Fruit fly (Drosophila melanogaster): ENCODE measurements around the gene Alp11.

The Alp11 gene

DNA sequence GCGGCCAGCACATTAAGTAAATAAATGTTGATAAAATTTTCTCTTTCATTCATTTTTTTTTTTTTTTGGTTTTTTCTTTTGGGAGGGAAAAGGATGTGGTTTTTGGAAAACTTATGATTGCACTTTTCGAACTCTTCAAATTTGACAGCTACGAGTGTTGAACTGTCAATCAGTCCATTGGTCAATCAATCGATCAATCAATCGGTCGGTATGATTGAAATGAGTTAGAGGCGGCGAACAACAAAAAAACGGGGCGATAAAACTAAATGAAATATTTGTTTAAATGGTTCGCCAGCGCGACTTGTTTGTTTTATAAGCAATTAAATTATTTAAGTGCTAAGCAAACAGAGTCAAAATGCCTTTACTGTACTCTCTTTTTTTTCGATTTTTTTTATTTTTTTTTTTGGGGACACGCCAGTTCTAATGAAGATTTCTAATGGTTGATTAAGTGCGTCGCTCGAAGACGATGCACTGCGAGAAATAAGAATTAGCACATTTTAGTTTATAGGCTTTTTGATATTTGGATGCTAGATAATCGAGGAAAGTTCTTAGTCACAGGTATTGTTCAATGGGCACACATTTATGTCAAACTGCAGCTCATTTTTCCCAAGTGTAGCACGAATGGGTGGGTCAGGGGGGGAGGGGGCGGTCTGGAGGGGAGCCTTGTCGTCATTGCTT is 31.6 kb downstream of the Alp11 start (continued):
- TF ChIP-seq CG17612 (GFP tag; IDR thresholded peaks at IDR 0.05), result no peak; the same call in 1 of the 2 replicates
- TF ChIP-seq CG3995 (GFP tag; optimal IDR thresholded peaks at IDR 0.05), result peak; percentile 20
- TF ChIP-seq fd64A (GFP tag; optimal IDR thresholded peaks at IDR 0.05), result peak; percentile 69
- peak; percentile 31 for TF ChIP-seq sd (tag; optimal IDR thresholded peaks at IDR 0.05)
- peak; percentile 80 for TF ChIP-seq ap (GFP tag; IDR thresholded peaks at IDR 0.05)
- no peak for TF ChIP-seq cad (GFP tag; optimal IDR thresholded peaks at IDR 0.05)
- peak; percentile 88 for TF ChIP-seq slbo (GFP tag; IDR thresholded peaks at IDR 0.05)
- TF ChIP-seq her (GFP tag; optimal IDR thresholded peaks at IDR 0.05), result peak; percentile 59
- peak; percentile 35; the same call in 1 of the 2 replicates for TF ChIP-seq Taf1 (GFP tag; IDR thresholded peaks at IDR 0.05)
- TF ChIP-seq Dip2 (GFP tag; IDR thresholded peaks at IDR 0.05), result no peak
- TF ChIP-seq bcd (GFP tag; optimal IDR thresholded peaks at IDR 0.05), result peak; percentile 83
- TF ChIP-seq tap (tag; optimal IDR thresholded peaks at IDR 0.05), result peak; percentile 72
- TF ChIP-seq Nf-YC (tag; optimal IDR thresholded peaks at IDR 0.05), result peak; percentile 29
- TF ChIP-seq stc (GFP tag; IDR thresholded peaks at IDR 0.05), result peak; percentile 39; the same call in 1 of the 2 replicates
- TF ChIP-seq ERR (GFP tag; optimal IDR thresholded peaks at IDR 0.05), result peak; percentile 57
- TF ChIP-seq MESR4 (GFP tag; optimal IDR thresholded peaks at IDR 0.05), result peak; percentile 16
- TF ChIP-seq CG17912 (GFP tag; optimal IDR thresholded peaks at IDR 0.05), result peak; percentile 5
- TF ChIP-seq CG11398 (GFP tag; optimal IDR thresholded peaks at IDR 0.05), result peak; percentile 62
- peak; percentile 75 for TF ChIP-seq twi (tag; optimal IDR thresholded peaks at IDR 0.05)
- TF ChIP-seq dimm (GFP tag; IDR thresholded peaks at IDR 0.05), result peak; percentile 78
- no peak for TF ChIP-seq CHES-1-like (GFP tag; optimal IDR thresholded peaks at IDR 0.05)
- TF ChIP-seq Camta (GFP tag; optimal IDR thresholded peaks at IDR 0.05), result peak; percentile 68
- TF ChIP-seq crol (GFP tag; IDR thresholded peaks at IDR 0.05), result peak; percentile 93
- no peak for TF ChIP-seq cg (GFP tag; optimal IDR thresholded peaks at IDR 0.05)
- no peak for TF ChIP-seq HLH4C (GFP tag; IDR thresholded peaks at IDR 0.05; ENCODE audit: partially characterized antibody)
- peak; percentile 72 for TF ChIP-seq CG15601 (tag; optimal IDR thresholded peaks at IDR 0.05)
- peak in 1 of 2 experiments; percentile 91 for TF ChIP-seq bsh (GFP tag; optimal IDR thresholded peaks at IDR 0.05)
- TF ChIP-seq unpg (GFP tag; optimal IDR thresholded peaks at IDR 0.05), result peak; percentile 86
- TF ChIP-seq CG34422 (GFP tag; IDR thresholded peaks at IDR 0.05), result peak; percentile 84
- TF ChIP-seq Atf-2 (GFP tag; optimal IDR thresholded peaks at IDR 0.05), result peak; percentile 65
- TF ChIP-seq nmo (GFP tag; optimal IDR thresholded peaks at IDR 0.05), result peak; percentile 88
- TF ChIP-seq CG10654 (GFP tag; optimal IDR thresholded peaks at IDR 0.05), result peak; percentile 87
- peak; percentile 14 for TF ChIP-seq p53 (GFP tag; optimal IDR thresholded peaks at IDR 0.05)
- TF ChIP-seq CG12219 (GFP tag; optimal IDR thresholded peaks at IDR 0.05), result peak; percentile 78
- TF ChIP-seq CG2129 (GFP tag; IDR thresholded peaks at IDR 0.05; ENCODE audit: partially characterized antibody), result no peak
- peak; percentile 82 for TF ChIP-seq CG18262 (tag; optimal IDR thresholded peaks at IDR 0.05)
- TF ChIP-seq br (optimal IDR thresholded peaks at IDR 0.05), result no peak
- TF ChIP-seq Blimp-1 (GFP tag; optimal IDR thresholded peaks at IDR 0.05), result peak; percentile 80
- TF ChIP-seq HmgZ (tag; optimal IDR thresholded peaks at IDR 0.05), result peak; percentile 60
- no peak for TF ChIP-seq Scr (GFP tag; IDR thresholded peaks at IDR 0.05; ENCODE audit: partially characterized antibody)
- peak; percentile 80 for TF ChIP-seq CG8290 (GFP tag; optimal IDR thresholded peaks at IDR 0.05)
- TF ChIP-seq CG8290 (tag; optimal IDR thresholded peaks at IDR 0.05), result peak in 1 of 2 experiments; percentile 78
- TF ChIP-seq CG43689 (GFP tag; IDR thresholded peaks at IDR 0.05), result peak; percentile 57
- TF ChIP-seq D (optimal IDR thresholded peaks at IDR 0.05), result no peak
- TF ChIP-seq D (GFP tag; optimal IDR thresholded peaks at IDR 0.05), result peak; percentile 84
- TF ChIP-seq CG3838 (GFP tag; optimal IDR thresholded peaks at IDR 0.05), result no peak
- TF ChIP-seq CG14050 (GFP tag; IDR thresholded peaks at IDR 0.05), result peak; percentile 67; the same call in 2 of the 3 replicates
- TF ChIP-seq Dbx (GFP tag; IDR thresholded peaks at IDR 0.05), result peak; percentile 76
- peak; percentile 57 for TF ChIP-seq CG10543 (GFP tag; optimal IDR thresholded peaks at IDR 0.05)
- TF ChIP-seq Dll (GFP tag; IDR thresholded peaks at IDR 0.05; ENCODE audit: partially characterized antibody), result no peak

Data from whole organism, embryonic.